Fruit fly (Drosophila melanogaster) whole organism, embryonic: Measurements from ENCODE around the gene Argl.

Experiments
- Aef1 ChIP-seq: fragments of 200-800 bp; sonication (Bioruptor generic); IDR thresholded peaks from 3 replicates; pipeline ENCODE4 v1.3.6; 2022; ENCODE audit warnings: missing biosample characterization, missing genetic modification characterization
- Atf-2 ChIP-seq: fragments of 200-800 bp; sonication (Bioruptor generic); optimal IDR thresholded peaks from 2 replicates; lab custom pipeline; 2016; ENCODE audit warnings: missing biosample characterization, missing genetic modification characterization
- B-H1 ChIP-seq: fragments of 200-800 bp; sonication (Bioruptor generic); IDR thresholded peaks from 3 replicates; pipeline ENCODE4 v1.3.6; 2022; ENCODE audit warnings: missing biosample characterization, missing genetic modification characterization
- CG11456 ChIP-seq: fragments of 200-800 bp; sonication (Bioruptor generic); IDR thresholded peaks from 3 replicates; pipeline ENCODE4 v1.3.6; 2022; ENCODE audit warnings: missing biosample characterization, missing genetic modification characterization
- CG11723 ChIP-seq: fragments of 200-800 bp; sonication (Bioruptor generic); optimal IDR thresholded peaks from 2 replicates; lab custom pipeline; 2017; ENCODE audit warnings: missing biosample characterization, mild to moderate bottlenecking, missing genetic modification characterization
- CG12155 ChIP-seq: fragments of 200-800 bp; sonication (Bioruptor generic); optimal IDR thresholded peaks from 3 replicates; lab custom pipeline; 2016; ENCODE audit warnings: missing biosample characterization, missing genetic modification characterization
- CG13296 ChIP-seq: fragments of 200-800 bp; sonication (Bioruptor generic); optimal IDR thresholded peaks from 3 replicates; lab custom pipeline; 2018; ENCODE audit warnings: missing biosample characterization, mild to moderate bottlenecking, missing genetic modification characterization
- CG13894 ChIP-seq: fragments of 200-800 bp; sonication (Bioruptor generic); optimal IDR thresholded peaks from 3 replicates; lab custom pipeline; 2018; ENCODE audit warnings: missing biosample characterization, mild to moderate bottlenecking, missing genetic modification characterization, moderate library complexity
- CG14014 ChIP-seq: fragments of 200-800 bp; sonication (Bioruptor generic); IDR thresholded peaks from 2 replicates; pipeline ENCODE4 v1.3.6; 2022; ENCODE audit warnings: missing biosample characterization, missing genetic modification characterization
- CG14860 ChIP-seq: fragments of 200-800 bp; sonication (Bioruptor generic); IDR thresholded peaks from 3 replicates; pipeline ENCODE4 v1.3.6; 2022; ENCODE audit warnings: missing biosample characterization, missing genetic modification characterization; ENCODE audit not compliant: partially characterized antibody
- CG15011 ChIP-seq: fragments of 200-800 bp; sonication (Bioruptor generic); optimal IDR thresholded peaks from 3 replicates; lab custom pipeline; 2018; ENCODE audit warnings: missing biosample characterization, mild to moderate bottlenecking, missing genetic modification characterization
- CG15269 ChIP-seq: fragments of 200-800 bp; sonication (Bioruptor generic); optimal IDR thresholded peaks from 2 replicates; lab custom pipeline; 2018; ENCODE audit warnings: missing biosample characterization, mild to moderate bottlenecking, missing genetic modification characterization, moderate library complexity
- CG18764 ChIP-seq: fragments of 200-800 bp; sonication (Bioruptor generic); optimal IDR thresholded peaks from 3 replicates; lab custom pipeline; 2016; ENCODE audit warnings: missing biosample characterization, missing genetic modification characterization
- CG2678 ChIP-seq: fragments of 200-800 bp; sonication (Bioruptor generic); optimal IDR thresholded peaks from 3 replicates; lab custom pipeline; 2019; ENCODE audit warnings: missing biosample characterization, mild to moderate bottlenecking, missing genetic modification characterization, moderate library complexity
- CG3281 ChIP-seq: fragments of 200-800 bp; sonication (Bioruptor generic); optimal IDR thresholded peaks from 3 replicates; lab custom pipeline; 2017; ENCODE audit warnings: missing biosample characterization, mild to moderate bottlenecking, missing genetic modification characterization
- CG34224 ChIP-seq: fragments of 200-800 bp; sonication (Bioruptor generic); IDR thresholded peaks from 3 replicates; pipeline ENCODE4 v1.3.6; 2022; ENCODE audit warnings: missing biosample characterization, missing genetic modification characterization; ENCODE audit not compliant: partially characterized antibody
- CG34376 ChIP-seq: fragments of 200-800 bp; sonication (Bioruptor generic); optimal IDR thresholded peaks from 2 replicates; lab custom pipeline; 2018; ENCODE audit warnings: missing biosample characterization, mild to moderate bottlenecking, missing genetic modification characterization
- CG4820 ChIP-seq: fragments of 200-800 bp; sonication (Bioruptor generic); optimal IDR thresholded peaks from 3 replicates; lab custom pipeline; 2016; ENCODE audit warnings: missing biosample characterization, missing genetic modification characterization
- CG6854 ChIP-seq: fragments of 200-800 bp; sonication (Bioruptor generic); optimal IDR thresholded peaks from 3 replicates; lab custom pipeline; 2017; ENCODE audit warnings: missing biosample characterization, mild to moderate bottlenecking, missing genetic modification characterization
- CG8944 ChIP-seq: fragments of 200-800 bp; sonication (Bioruptor generic); optimal IDR thresholded peaks from 3 replicates; lab custom pipeline; 2016; ENCODE audit warnings: missing biosample characterization, missing genetic modification characterization
- CG9609 ChIP-seq: fragments of 200-800 bp; sonication (Bioruptor generic); optimal IDR thresholded peaks from 3 replicates; lab custom pipeline; 2016; ENCODE audit warnings: missing biosample characterization, missing genetic modification characterization
- CG9797 ChIP-seq: fragments of 200-800 bp; sonication (Bioruptor generic); optimal IDR thresholded peaks from 3 replicates; lab custom pipeline; 2018; ENCODE audit warnings: missing biosample characterization, mild to moderate bottlenecking, missing genetic modification characterization
- CrebB ChIP-seq: fragments of 200-800 bp; sonication (Bioruptor generic); optimal IDR thresholded peaks from 3 replicates; lab custom pipeline; 2018; ENCODE audit warnings: missing biosample characterization, mild to moderate bottlenecking, missing genetic modification characterization
- D ChIP-seq, 2 experiments: fragments of 200-800 bp in 1 of 2; fragments of >200 bp in 1 of 2; sonication (Bioruptor generic) in 1 of 2; optimal IDR thresholded peaks; 2 replicates in 1 of 2; 3 replicates in 1 of 2; lab custom pipeline; 2017; ENCODE audit warnings: mild to moderate bottlenecking in 1 of 2, missing biosample characterization in 1 of 2, missing genetic modification characterization in 1 of 2, missing genetic modification reagents in 1 of 2
- D19A ChIP-seq: fragments of 200-800 bp; optimal IDR thresholded peaks from 3 replicates; lab custom pipeline; 2019; ENCODE audit warnings: missing biosample characterization, mild to moderate bottlenecking, missing genetic modification characterization, moderate library complexity
- Deaf1 ChIP-seq: fragments of 200-800 bp; optimal IDR thresholded peaks from 3 replicates; lab custom pipeline; 2019; ENCODE audit warnings: missing biosample characterization, mild to moderate bottlenecking, missing genetic modification characterization, moderate library complexity
- Elba2 ChIP-seq: fragments of 200-800 bp; sonication (Bioruptor generic); optimal IDR thresholded peaks from 3 replicates; lab custom pipeline; 2016; ENCODE audit warnings: missing biosample characterization, missing genetic modification characterization
- Ets65A ChIP-seq: fragments of 200-800 bp; sonication (Bioruptor generic); peaks from one replicate; lab custom pipeline; 2016; ENCODE audit warnings: missing biosample characterization, missing genetic modification characterization
- GATAe ChIP-seq: fragments of 200-800 bp; sonication (Bioruptor generic); conservative IDR thresholded peaks from 2 replicates; pipeline ENCODE4 v1.3.6; 2022; ENCODE audit warnings: missing biosample characterization, missing genetic modification characterization
- HHEX ChIP-seq: fragments of 200-800 bp; sonication (Bioruptor generic); optimal IDR thresholded peaks from 3 replicates; lab custom pipeline; 2017; ENCODE audit warnings: missing biosample characterization, mild to moderate bottlenecking, missing genetic modification characterization, missing genetic modification reagents
- Hr3 ChIP-seq: fragments of 200-800 bp; sonication (Bioruptor generic); optimal IDR thresholded peaks from 3 replicates; lab custom pipeline; 2016; ENCODE audit warnings: missing biosample characterization, missing genetic modification characterization
- Hsf ChIP-seq: fragments of 200-800 bp; sonication (Bioruptor generic); optimal IDR thresholded peaks from 3 replicates; lab custom pipeline; 2016; ENCODE audit warnings: missing biosample characterization, missing genetic modification characterization
- MTF-1 ChIP-seq: fragments of 200-800 bp; sonication (Bioruptor generic); optimal IDR thresholded peaks from 2 replicates; lab custom pipeline; 2018; ENCODE audit warnings: missing biosample characterization, mild to moderate bottlenecking, missing genetic modification characterization, borderline replicate concordance
- NC2β ChIP-seq: fragments of 200-800 bp; sonication (Bioruptor generic); optimal IDR thresholded peaks from 2 replicates; lab custom pipeline; 2016; ENCODE audit warnings: missing biosample characterization, missing genetic modification characterization
- Oaz ChIP-seq: fragments of 200-800 bp; sonication (Bioruptor generic); IDR thresholded peaks from 2 replicates; pipeline ENCODE4 v1.3.6; 2022; ENCODE audit warnings: missing biosample characterization, missing genetic modification characterization
- PHDP ChIP-seq: fragments of 200-800 bp; sonication (Bioruptor generic); optimal IDR thresholded peaks from 3 replicates; lab custom pipeline; 2018; ENCODE audit warnings: missing biosample characterization, mild to moderate bottlenecking, missing genetic modification characterization, moderate library complexity
- Pdp1 ChIP-seq, 2 experiments: fragments of 200-800 bp; sonication (Bioruptor generic); optimal IDR thresholded peaks; 3 replicates each; lab custom pipeline; 2016; ENCODE audit warnings: missing biosample characterization in 2 of 2, missing genetic modification characterization in 2 of 2, mild to moderate bottlenecking in 1 of 2, moderate library complexity in 1 of 2
- chn ChIP-seq: fragments of 200-800 bp; sonication (Bioruptor generic); optimal IDR thresholded peaks from 2 replicates; lab custom pipeline; 2016; ENCODE audit warnings: missing biosample characterization, missing genetic modification characterization
- crol ChIP-seq: fragments of 200-800 bp; sonication (Bioruptor generic); IDR thresholded peaks from 2 replicates; pipeline ENCODE4 v1.3.6; 2022; ENCODE audit warnings: missing biosample characterization, missing genetic modification characterization
- dimm ChIP-seq: fragments of 200-800 bp; sonication (Bioruptor generic); IDR thresholded peaks from 2 replicates; pipeline ENCODE4 v1.3.6; 2022; ENCODE audit warnings: missing biosample characterization, missing genetic modification characterization
- dysf ChIP-seq: fragments of 200-800 bp; sonication (Bioruptor generic); IDR thresholded peaks from 3 replicates; pipeline ENCODE4 v1.3.6; 2022; ENCODE audit warnings: missing biosample characterization, missing genetic modification characterization
- fru ChIP-seq: fragments of >200 bp; optimal IDR thresholded peaks from 2 replicates; lab custom pipeline; 2017
- kah ChIP-seq: fragments of 200-800 bp; sonication (Bioruptor generic); optimal IDR thresholded peaks from 2 replicates; lab custom pipeline; 2018; ENCODE audit warnings: missing biosample characterization, mild to moderate bottlenecking, missing genetic modification characterization
- mirr ChIP-seq: fragments of 200-800 bp; sonication (Bioruptor generic); optimal IDR thresholded peaks from 3 replicates; lab custom pipeline; 2018; ENCODE audit warnings: missing biosample characterization, mild to moderate bottlenecking, missing genetic modification characterization
- mld ChIP-seq: fragments of 200-800 bp; sonication (Bioruptor generic); IDR thresholded peaks from 3 replicates; pipeline ENCODE4 v1.3.6; 2022; ENCODE audit warnings: missing biosample characterization, missing genetic modification characterization; ENCODE audit not compliant: partially characterized antibody
- nmo ChIP-seq: fragments of 200-800 bp; sonication (Bioruptor generic); optimal IDR thresholded peaks from 2 replicates; lab custom pipeline; 2018; ENCODE audit warnings: missing biosample characterization, mild to moderate bottlenecking, missing genetic modification characterization, moderate library complexity
- org-1 ChIP-seq: fragments of 200-800 bp; sonication (Bioruptor generic); optimal IDR thresholded peaks from 2 replicates; lab custom pipeline; 2017; ENCODE audit warnings: missing biosample characterization, missing genetic modification characterization
- otp ChIP-seq: fragments of 200-800 bp; sonication (Bioruptor generic); IDR thresholded peaks from 3 replicates; pipeline ENCODE4, ENCODE4 v1.3.6; 2022; ENCODE audit warnings: missing biosample characterization, missing genetic modification characterization
- pho ChIP-seq: fragments of 200-800 bp; sonication (Bioruptor generic); optimal IDR thresholded peaks from 2 replicates; lab custom pipeline; 2016; ENCODE audit warnings: missing biosample characterization, missing genetic modification characterization
- tap ChIP-seq: fragments of 200-800 bp; optimal IDR thresholded peaks from 3 replicates; lab custom pipeline; 2019; ENCODE audit warnings: missing biosample characterization, mild to moderate bottlenecking, missing genetic modification characterization, moderate library complexity
- tna ChIP-seq: fragments of 200-800 bp; sonication (Bioruptor generic); IDR thresholded peaks from 2 replicates; pipeline ENCODE4 v1.3.6; 2022; ENCODE audit warnings: missing biosample characterization, missing genetic modification characterization; ENCODE audit not compliant: partially characterized antibody
- tup ChIP-seq: fragments of 200-800 bp; sonication (Bioruptor generic); optimal IDR thresholded peaks from 2 replicates; lab custom pipeline; 2016; ENCODE audit warnings: missing biosample characterization, mild to moderate bottlenecking, missing genetic modification characterization, moderate library complexity

The Argl gene

DNA sequence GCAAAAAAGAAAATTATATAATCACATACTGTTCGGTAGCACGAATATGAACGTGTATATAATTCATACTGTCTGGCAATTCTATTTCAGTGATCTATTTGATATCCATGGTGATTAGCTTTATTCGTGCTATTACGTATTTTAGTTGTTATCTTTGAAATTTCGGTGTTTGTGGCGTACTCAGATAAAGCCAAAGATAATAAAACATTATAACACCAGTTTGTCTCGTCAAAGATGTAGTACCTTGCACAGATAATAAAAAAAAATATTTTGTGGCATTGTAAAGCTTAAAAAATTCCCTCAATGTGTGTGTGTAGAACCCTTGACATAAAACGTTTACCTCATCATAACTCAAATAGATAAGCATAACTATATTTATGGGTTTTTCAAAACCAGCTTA lies 6.1 kb upstream of the Argl start:
- no peak for TF ChIP-seq CG34224 (GFP tag; lab: Robert Waterston, UW)
- TF ChIP-seq Deaf1 (tag; lab: Kevin White, UChicago) = no peak
- no peak for TF ChIP-seq CG18764 (GFP tag; lab: Kevin White, UChicago)
- TF ChIP-seq MTF-1 = no peak
- TF ChIP-seq CG13296 (GFP tag; lab: Kevin White, UChicago) = peak; percentile 54
- no peak for TF ChIP-seq CG11723 (GFP tag; lab: Kevin White, UChicago)
- TF ChIP-seq B-H1 (GFP tag; lab: Robert Waterston, UW) = no peak
- no peak for TF ChIP-seq D (optimal IDR thresholded peaks at IDR 0.05; lab: Kevin White, UChicago)
- no peak for TF ChIP-seq D (GFP tag; optimal IDR thresholded peaks at IDR 0.05; lab: Kevin White, UChicago)
- TF ChIP-seq CrebB (tag; lab: Kevin White, UChicago) = no peak
- peak; percentile 3 for TF ChIP-seq PHDP (tag; lab: Kevin White, UChicago)
- peak; percentile 47 for TF ChIP-seq CG2678
- TF ChIP-seq D19A (tag; lab: Kevin White, UChicago) = no peak
- no peak for TF ChIP-seq CG12155 (GFP tag; lab: Kevin White, UChicago)
- TF ChIP-seq Oaz (GFP tag; lab: Robert Waterston, UW) = no peak
- no peak for TF ChIP-seq Ets65A (GFP tag; lab: Kevin White, UChicago)
- TF ChIP-seq CG11456 (GFP tag; lab: Robert Waterston, UW) = no peak
- no peak for TF ChIP-seq mld (GFP tag; lab: Robert Waterston, UW)
- TF ChIP-seq GATAe = no peak
- TF ChIP-seq tna (GFP tag; lab: Robert Waterston, UW) = no peak
- TF ChIP-seq pho (GFP tag; lab: Kevin White, UChicago) = no peak
- TF ChIP-seq Aef1 = no peak
- TF ChIP-seq Atf-2 (GFP tag; lab: Kevin White, UChicago) = no peak
- no peak for TF ChIP-seq Elba2 (GFP tag; lab: Kevin White, UChicago)
- TF ChIP-seq CG34376 (GFP tag; lab: Kevin White, UChicago) = peak; percentile 0
- TF ChIP-seq CG9609 (GFP tag; lab: Kevin White, UChicago) = no peak
- no peak for TF ChIP-seq tap (tag; lab: Kevin White, UChicago)
- no peak for TF ChIP-seq CG14860 (GFP tag; lab: Robert Waterston, UW)
- no peak for TF ChIP-seq CG14014
- TF ChIP-seq CG6854 (GFP tag; lab: Kevin White, UChicago) = no peak
- TF ChIP-seq CG3281 (GFP tag; lab: Kevin White, UChicago) = no peak
- no peak for TF ChIP-seq otp (GFP tag; lab: Robert Waterston, UW)
- TF ChIP-seq CG13894 (tag; lab: Kevin White, UChicago) = peak; percentile 58
- TF ChIP-seq Pdp1 (GFP tag; optimal IDR thresholded peaks at IDR 0.05; lab: Kevin White, UChicago) = peak in 1 of 2 experiments; percentile 88
- TF ChIP-seq CG15269 (tag; lab: Kevin White, UChicago) = peak; percentile 5
- peak; percentile 35 for TF ChIP-seq mirr
- no peak for TF ChIP-seq nmo (GFP tag; lab: Kevin White, UChicago)
- TF ChIP-seq org-1 (GFP tag; lab: Kevin White, UChicago) = no peak
- no peak for TF ChIP-seq CG8944 (GFP tag; lab: Kevin White, UChicago)
- no peak for TF ChIP-seq dimm (GFP tag; lab: Robert Waterston, UW)
- no peak for TF ChIP-seq crol (GFP tag; lab: Robert Waterston, UW)
- TF ChIP-seq CG9797 (GFP tag; lab: Kevin White, UChicago) = no peak
- TF ChIP-seq fru (lab: Kevin White, UChicago) = no peak
- TF ChIP-seq Hr3 = no peak
- TF ChIP-seq chn (GFP tag; lab: Kevin White, UChicago) = no peak
- TF ChIP-seq HHEX = no peak
- TF ChIP-seq NC2β (GFP tag; lab: Kevin White, UChicago) = no peak
- no peak for TF ChIP-seq dysf (GFP tag; lab: Robert Waterston, UW)
- TF ChIP-seq tup (GFP tag; lab: Kevin White, UChicago) = no peak
- no peak for TF ChIP-seq CG4820 (GFP tag; lab: Kevin White, UChicago)
- no peak for TF ChIP-seq kah
- no peak for TF ChIP-seq Hsf
- no peak for TF ChIP-seq CG15011 (GFP tag; lab: Kevin White, UChicago)
